Worm (Caenorhabditis elegans): Measurements from ENCODE around the gene ref-2.

The ref-2 gene

DNA sequence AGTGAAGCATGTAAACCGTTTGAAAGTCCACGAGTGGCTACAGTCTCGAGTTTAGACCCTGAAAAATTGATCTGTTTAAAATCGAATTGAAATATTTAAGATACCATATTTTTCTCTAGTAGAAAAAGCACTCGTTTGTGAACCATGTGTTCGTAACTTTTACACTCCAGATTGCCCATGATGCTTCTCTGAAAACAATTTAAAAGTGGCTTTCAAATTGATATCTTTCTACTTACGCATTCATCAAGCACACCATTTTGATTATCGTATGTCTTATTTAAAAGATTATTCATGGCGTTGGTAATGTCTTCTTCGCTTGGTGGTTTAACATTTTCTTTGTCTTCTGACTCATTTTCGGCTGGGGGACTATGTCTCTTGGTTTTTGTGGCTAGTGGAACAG is 10.5 kb upstream of the ref-2 start (continued):
- no peak for TF ChIP-seq bed-1 (GFP tag; IDR thresholded peaks at IDR 0.05)
- TF ChIP-seq akir-1 (GFP tag; optimal IDR thresholded peaks at IDR 0.05) = no peak
- peak; percentile 82 for TF ChIP-seq Y56A3A.18 (GFP tag; IDR thresholded peaks at IDR 0.05)

ce11 chrX:7736171-7736570 is 7.9 kb upstream of the ref-2 start, which contains the start of gene set-12:
TSS of gene set-12 (minus strand) at chrX:7736271.
- no peak for TF ChIP-seq ama-1 (optimal IDR thresholded peaks at IDR 0.05)
- TF ChIP-seq ama-1 (GFP tag; optimal IDR thresholded peaks at IDR 0.05) = no peak
- TF ChIP-seq F23B12.7 (tag; optimal IDR thresholded peaks at IDR 0.05; ENCODE audit: insufficient read depth) = no peak
- no peak for TF ChIP-seq rpc-1 (optimal IDR thresholded peaks at IDR 0.05)
- no peak for TF ChIP-seq rpc-1 (tag; optimal IDR thresholded peaks at IDR 0.05)
- TF ChIP-seq nhr-120 (GFP tag; IDR thresholded peaks at IDR 0.05) = no peak
- no peak for TF ChIP-seq madf-3 (GFP tag; IDR thresholded peaks at IDR 0.05)
- no peak for TF ChIP-seq unc-62 (GFP tag; optimal IDR thresholded peaks at IDR 0.05)
- TF ChIP-seq dpl-1 (GFP tag; optimal IDR thresholded peaks at IDR 0.05) = no peak
- TF ChIP-seq nfya-1 (tag; optimal IDR thresholded peaks at IDR 0.05; ENCODE audit: borderline replicate concordance, insufficient read depth) = no peak
- no peak for TF ChIP-seq ztf-3 (GFP tag; optimal IDR thresholded peaks at IDR 0.05)
- TF ChIP-seq hrde-1 (tag; optimal IDR thresholded peaks at IDR 0.05; ENCODE audit: borderline replicate concordance) = no peak
- TF ChIP-seq B0336.3 (GFP tag; IDR thresholded peaks at IDR 0.05) = no peak

- TF ChIP-seq ceh-100 (GFP tag; IDR thresholded peaks at IDR 0.05) = no peak
- TF ChIP-seq nhr-27 (tag; optimal IDR thresholded peaks at IDR 0.05) = no peak
- no peak for TF ChIP-seq ztf-26 (tag; optimal IDR thresholded peaks at IDR 0.05)
Observed at ce11 chrX:7739353-7739752, 4.7 kb upstream of the ref-2 start, which contains the start of gene K09F5.1. TSS of gene K09F5.1 (plus strand) at chrX:7739653.

DNA sequence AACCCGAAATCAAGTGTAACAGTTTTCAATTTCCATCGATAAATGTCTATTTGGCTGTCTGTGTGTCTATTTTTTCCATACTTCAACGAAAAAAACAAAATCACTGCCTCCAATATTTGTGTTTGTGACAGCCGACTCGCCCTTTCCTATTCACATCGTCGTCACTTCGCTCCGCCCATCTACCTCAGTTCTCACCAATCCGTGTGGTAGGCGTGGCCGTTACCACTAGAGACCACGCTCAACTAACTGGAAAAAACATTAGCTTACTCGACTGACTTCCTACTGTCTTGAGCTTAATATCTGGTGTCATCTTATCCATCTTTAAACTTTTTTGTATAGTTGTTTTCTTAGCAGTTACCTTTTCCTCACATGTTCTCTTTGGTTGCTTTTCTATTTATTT is 1.3 kb downstream of the ref-2 start:
- TF ChIP-seq snpc-3.4 (tag; optimal IDR thresholded peaks at IDR 0.05) (no peak), cebp-1 (GFP tag; IDR thresholded peaks at IDR 0.05) (no peak), cebp-1 (tag; optimal IDR thresholded peaks at IDR 0.05) (no peak), lin-40 (tag; optimal IDR thresholded peaks at IDR 0.05) (no peak), ama-1 (optimal IDR thresholded peaks at IDR 0.05) (no peak), ama-1 (GFP tag; optimal IDR thresholded peaks at IDR 0.05) (no peak), ceh-100 (GFP tag; IDR thresholded peaks at IDR 0.05) (no peak), mel-28 (tag; optimal IDR thresholded peaks at IDR 0.05; ENCODE audit: borderline replicate concordance) (no peak), snpc-1.1 (tag; optimal IDR thresholded peaks at IDR 0.05; ENCODE audit: insufficient read depth) (no peak), ceh-40 (GFP tag; IDR thresholded peaks at IDR 0.05) (no peak), hlh-12 (tag; optimal IDR thresholded peaks at IDR 0.05) (no peak), hmg-20 (GFP tag; IDR thresholded peaks at IDR 0.05) (no peak), F57C9.4 (tag; optimal IDR thresholded peaks at IDR 0.05) (no peak), ztf-26 (tag; optimal IDR thresholded peaks at IDR 0.05) (no peak), C17E4.6 (GFP tag; IDR thresholded peaks at IDR 0.05) (no peak), hrde-1 (tag; optimal IDR thresholded peaks at IDR 0.05; ENCODE audit: borderline replicate concordance) (no peak), F22D6.2 (tag; optimal IDR thresholded peaks at IDR 0.05) (no peak), tbp1 (GFP tag; optimal IDR thresholded peaks at IDR 0.05) (no peak), madf-8 (GFP tag; conservative IDR thresholded peaks at IDR 0.05) (no peak), rec-8 (tag; optimal IDR thresholded peaks at IDR 0.05) (no peak), snpc-4 (GFP tag; optimal IDR thresholded peaks at IDR 0.05) (no peak), snpc-4 (tag; optimal IDR thresholded peaks at IDR 0.05) (no peak)
